Worm (Caenorhabditis elegans) whole organism, L4 larva: ENCODE results near the gene vars-1.

Source experiments
- F10B5.3 ChIP-seq: sonication (generic microtip); optimal IDR thresholded peaks from 2 replicates; lab custom pipeline; 2016; ENCODE audit warnings: mild to moderate bottlenecking, missing genetic modification characterization, missing compliant biosample characterization
- F44E2.7 ChIP-seq: fragments of 200-800 bp; sonication (Bioruptor generic); IDR thresholded peaks from 2 replicates; pipeline ENCODE4 v2.1.2; 2022; ENCODE audit warnings: missing genetic modification characterization, missing compliant biosample characterization
- F49E8.2 ChIP-seq: sonication (generic microtip); optimal IDR thresholded peaks from 2 replicates; lab custom pipeline; 2016; ENCODE audit warnings: missing compliant biosample characterization, mild to moderate bottlenecking, missing genetic modification characterization, borderline replicate concordance
- R02D3.7 ChIP-seq: fragments of 150-350 bp; sonication (generic microtip); optimal IDR thresholded peaks from 3 replicates; lab custom pipeline; 2014; ENCODE audit warnings: missing biosample characterization, missing genetic modification characterization
- Y48G9A.11 ChIP-seq: fragments of 200-800 bp; sonication (Bioruptor generic); IDR thresholded peaks from 2 replicates; pipeline ENCODE4 v1.3.6; 2022; ENCODE audit warnings: missing genetic modification reagents, missing genetic modification characterization, missing compliant biosample characterization
- Y5F2A.4 ChIP-seq: fragments of 200-800 bp; sonication (Bioruptor generic); optimal IDR thresholded peaks from 2 replicates; lab custom pipeline; 2018; ENCODE audit warnings: mild to moderate bottlenecking, missing genetic modification characterization, missing compliant biosample characterization
- Y75B8A.6 ChIP-seq: fragments of 200-800 bp; sonication (Bioruptor generic); IDR thresholded peaks from 2 replicates; pipeline ENCODE4 v1.3.6; 2022; ENCODE audit warnings: missing genetic modification reagents, missing genetic modification characterization, missing compliant biosample characterization
- ZK337.2 ChIP-seq: fragments of 200-800 bp; sonication (Bioruptor generic); IDR thresholded peaks from 2 replicates; pipeline ENCODE4 v1.3.6; 2022; ENCODE audit warnings: missing genetic modification reagents, missing genetic modification characterization, missing compliant biosample characterization
- ZK546.5 ChIP-seq, 2 experiments: sonication (generic microtip); optimal IDR thresholded peaks; 2 replicates each; lab custom pipeline; 2017; ENCODE audit warnings: missing biosample characterization in 2 of 2, missing genetic modification characterization in 2 of 2
- aha-1 ChIP-seq: fragments of 150-350 bp; peaks from one replicate; lab custom pipeline; 2014; ENCODE audit warnings: missing biosample characterization, missing genetic modification characterization
- ama-1 ChIP-seq: fragments of 150-350 bp; optimal IDR thresholded peaks from 2 replicates; lab custom pipeline; 2014; ENCODE audit warnings: inconsistent platforms, mixed read lengths
- ceh-20 ChIP-seq: fragments of 200-800 bp; sonication (Bioruptor generic); IDR thresholded peaks from 2 replicates; pipeline ENCODE4 v1.3.6; 2022; ENCODE audit warnings: missing genetic modification reagents, missing genetic modification characterization, missing compliant biosample characterization
- ceh-44 ChIP-seq: fragments of 200-800 bp; sonication (Bioruptor generic); IDR thresholded peaks from 2 replicates; pipeline ENCODE4 v1.3.6; 2022; ENCODE audit warnings: missing genetic modification reagents, missing genetic modification characterization, missing compliant biosample characterization
- ceh-82 ChIP-seq: sonication (generic microtip); optimal IDR thresholded peaks from 2 replicates; lab custom pipeline; 2017; ENCODE audit warnings: missing biosample characterization, missing genetic modification characterization
- cey-2 ChIP-seq: sonication (generic microtip); optimal IDR thresholded peaks from 3 replicates; lab custom pipeline; 2017; ENCODE audit warnings: missing genetic modification characterization, mild to moderate bottlenecking, missing compliant biosample characterization, antibody characterized with exemption, borderline replicate concordance; ENCODE audit not compliant: insufficient read depth
- daf-16 ChIP-seq, 3 experiments: sonication (generic microtip); optimal IDR thresholded peaks; 2 replicates each; lab custom pipeline; 2016 to 2017; ENCODE audit warnings: missing genetic modification characterization in 3 of 3, missing genetic modification reagents in 3 of 3, mild to moderate bottlenecking in 2 of 3, missing compliant biosample characterization in 2 of 3, missing biosample characterization in 1 of 3, moderate library complexity in 1 of 3
- daf-8 ChIP-seq: fragments of 200-800 bp; sonication (Bioruptor generic); IDR thresholded peaks from 2 replicates; pipeline ENCODE4 v1.3.6; 2022; ENCODE audit warnings: missing genetic modification characterization, missing compliant biosample characterization
- dmd-6 ChIP-seq: fragments of 200-800 bp; sonication (Bioruptor generic); IDR thresholded peaks from 2 replicates; pipeline ENCODE4 v1.3.6; 2022; ENCODE audit warnings: missing genetic modification reagents, missing genetic modification characterization, missing compliant biosample characterization
- dmd-8 ChIP-seq: fragments of 200-800 bp; sonication (Bioruptor generic); IDR thresholded peaks from 2 replicates; pipeline ENCODE4 v1.3.6; 2022; ENCODE audit warnings: missing genetic modification characterization, missing compliant biosample characterization
- dve-1 ChIP-seq: sonication (generic microtip); optimal IDR thresholded peaks from 2 replicates; lab custom pipeline; 2017; ENCODE audit warnings: antibody characterized with exemption, mild to moderate bottlenecking, missing genetic modification characterization, missing compliant biosample characterization; ENCODE audit not compliant: insufficient read depth
- egl-27 ChIP-seq: sonication (generic microtip); optimal IDR thresholded peaks from 3 replicates; lab custom pipeline; 2017; ENCODE audit warnings: missing biosample characterization, missing genetic modification reagents, missing genetic modification characterization
- fkh-10 ChIP-seq: fragments of 150-350 bp; optimal IDR thresholded peaks from 2 replicates; lab custom pipeline; 2014; ENCODE audit warnings: missing biosample characterization, missing genetic modification reagents, missing genetic modification characterization
- fos-1 ChIP-seq: fragments of 150-350 bp; optimal IDR thresholded peaks from 2 replicates; lab custom pipeline; 2014; ENCODE audit warnings: missing biosample characterization, missing genetic modification characterization
- hlh-11 ChIP-seq: fragments of 200-800 bp; sonication (Bioruptor generic); optimal IDR thresholded peaks from 2 replicates; lab custom pipeline; 2018; ENCODE audit warnings: mild to moderate bottlenecking, missing genetic modification characterization, missing compliant biosample characterization
- lim-7 ChIP-seq: fragments of 200-800 bp; sonication (Bioruptor generic); IDR thresholded peaks from 2 replicates; pipeline ENCODE4 v1.3.6; 2022; ENCODE audit warnings: missing genetic modification characterization, missing compliant biosample characterization
- lin-1 ChIP-seq: fragments of 200-800 bp; sonication (Bioruptor generic); IDR thresholded peaks from 2 replicates; pipeline ENCODE4 v1.3.6; 2022; ENCODE audit warnings: missing genetic modification reagents, missing genetic modification characterization, missing compliant biosample characterization
- lin-13 ChIP-seq: fragments of 150-350 bp; optimal IDR thresholded peaks from 2 replicates; lab custom pipeline; 2014; ENCODE audit warnings: missing biosample characterization, missing genetic modification reagents, missing genetic modification characterization
- lin-15B ChIP-seq: fragments of 150-350 bp; sonication (generic microtip); optimal IDR thresholded peaks from 3 replicates; lab custom pipeline; 2014; ENCODE audit warnings: missing biosample characterization, missing genetic modification characterization
- madf-9 ChIP-seq: fragments of 200-800 bp; sonication (Bioruptor generic); conservative IDR thresholded peaks from 2 replicates; pipeline ENCODE4 v1.3.6; 2022; ENCODE audit warnings: missing genetic modification reagents, missing genetic modification characterization, missing compliant biosample characterization
- mep-1 ChIP-seq: fragments of 150-350 bp; sonication (generic microtip); optimal IDR thresholded peaks from 3 replicates; lab custom pipeline; 2014; ENCODE audit warnings: missing biosample characterization, missing genetic modification characterization
- mes-2 ChIP-seq: sonication (generic microtip); optimal IDR thresholded peaks from 2 replicates; lab custom pipeline; 2016; ENCODE audit warnings: missing genotype, mild to moderate bottlenecking, missing genetic modification characterization, missing compliant biosample characterization; ENCODE audit not compliant: poor library complexity, severe bottlenecking
- nhr-10 ChIP-seq: fragments of 150-350 bp; optimal IDR thresholded peaks from 2 replicates; lab custom pipeline; 2014; ENCODE audit warnings: missing biosample characterization, missing genetic modification characterization
- nhr-102 ChIP-seq: sonication (generic microtip); optimal IDR thresholded peaks from 2 replicates; lab custom pipeline; 2016; ENCODE audit warnings: mild to moderate bottlenecking, missing genetic modification characterization, moderate library complexity, missing compliant biosample characterization
- nhr-11 ChIP-seq: fragments of 150-350 bp; optimal IDR thresholded peaks from 2 replicates; lab custom pipeline; 2014; ENCODE audit warnings: missing biosample characterization, missing genetic modification characterization
- nhr-237 ChIP-seq: sonication (generic microtip); optimal IDR thresholded peaks from 2 replicates; lab custom pipeline; 2017; ENCODE audit warnings: missing biosample characterization, missing genetic modification characterization
- nhr-25 ChIP-seq: sonication (generic microtip); optimal IDR thresholded peaks from 2 replicates; lab custom pipeline; 2017; ENCODE audit warnings: missing genetic modification characterization, mild to moderate bottlenecking, missing compliant biosample characterization, antibody characterized with exemption, moderate library complexity, borderline replicate concordance; ENCODE audit not compliant: insufficient read depth
- nhr-28 ChIP-seq: fragments of 150-350 bp; optimal IDR thresholded peaks from 2 replicates; lab custom pipeline; 2014; ENCODE audit warnings: missing biosample characterization, missing genetic modification characterization
- nhr-6 ChIP-seq: fragments of 150-350 bp; optimal IDR thresholded peaks from 2 replicates; lab custom pipeline; 2014; ENCODE audit warnings: missing biosample characterization, missing genetic modification characterization
- pha-4 ChIP-seq, 2 experiments: fragments of 150-350 bp in 1 of 2; fragments of 200-800 bp in 1 of 2; sonication (Bioruptor generic) in 1 of 2; IDR thresholded peaks in 1 of 2; optimal IDR thresholded peaks in 1 of 2; 2 replicates each; pipeline versions ENCODE4 v1.3.6 to Lab custom; 2014 to 2022; ENCODE audit warnings: missing genetic modification characterization in 2 of 2, missing genetic modification reagents in 2 of 2, missing biosample characterization in 1 of 2, missing compliant biosample characterization in 1 of 2
- php-3 ChIP-seq: fragments of 200-800 bp; sonication (Bioruptor generic); IDR thresholded peaks from 2 replicates; pipeline ENCODE4 v1.3.6; 2022; ENCODE audit warnings: missing genetic modification reagents, missing genetic modification characterization, missing compliant biosample characterization
- rbr-2 ChIP-seq: sonication (generic microtip); optimal IDR thresholded peaks from 2 replicates; lab custom pipeline; 2016; ENCODE audit warnings: missing genotype, missing genetic modification characterization, missing compliant biosample characterization
- saeg-2 ChIP-seq: fragments of 200-800 bp; sonication (Bioruptor generic); IDR thresholded peaks from 2 replicates; pipeline ENCODE4 v1.3.6; 2022; ENCODE audit warnings: missing genetic modification reagents, missing genetic modification characterization, missing compliant biosample characterization
- skn-1 ChIP-seq: fragments of 150-350 bp; optimal IDR thresholded peaks from 2 replicates; lab custom pipeline; 2014; ENCODE audit warnings: missing biosample characterization, missing genetic modification characterization
- spr-1 ChIP-seq: sonication (generic microtip); optimal IDR thresholded peaks from 2 replicates; lab custom pipeline; 2016; ENCODE audit warnings: mild to moderate bottlenecking, missing genetic modification characterization, missing compliant biosample characterization
- spr-3 ChIP-seq: fragments of 200-800 bp; sonication (Bioruptor generic); optimal IDR thresholded peaks from 2 replicates; lab custom pipeline; 2018; ENCODE audit warnings: mild to moderate bottlenecking, missing genetic modification characterization, missing compliant biosample characterization
- unc-130 ChIP-seq: sonication (generic microtip); optimal IDR thresholded peaks from 2 replicates; lab custom pipeline; 2016; ENCODE audit warnings: missing genetic modification reagents, missing genetic modification characterization, missing compliant biosample characterization
- vab-7 ChIP-seq: fragments of 200-800 bp; sonication (Bioruptor generic); IDR thresholded peaks from 2 replicates; pipeline ENCODE4 v1.3.6; 2022; ENCODE audit warnings: missing genetic modification reagents, missing genetic modification characterization, missing compliant biosample characterization
- zfp-2 ChIP-seq: sonication (generic microtip); optimal IDR thresholded peaks from 2 replicates; lab custom pipeline; 2016; ENCODE audit warnings: mild to moderate bottlenecking, missing genetic modification characterization, missing compliant biosample characterization
- zfp-3 ChIP-seq: fragments of 200-800 bp; sonication (Bioruptor generic); conservative IDR thresholded peaks from 2 replicates; pipeline ENCODE4 v1.3.6; 2022; ENCODE audit warnings: missing genetic modification reagents, missing genetic modification characterization, missing compliant biosample characterization

Gene vars-1

DNA sequence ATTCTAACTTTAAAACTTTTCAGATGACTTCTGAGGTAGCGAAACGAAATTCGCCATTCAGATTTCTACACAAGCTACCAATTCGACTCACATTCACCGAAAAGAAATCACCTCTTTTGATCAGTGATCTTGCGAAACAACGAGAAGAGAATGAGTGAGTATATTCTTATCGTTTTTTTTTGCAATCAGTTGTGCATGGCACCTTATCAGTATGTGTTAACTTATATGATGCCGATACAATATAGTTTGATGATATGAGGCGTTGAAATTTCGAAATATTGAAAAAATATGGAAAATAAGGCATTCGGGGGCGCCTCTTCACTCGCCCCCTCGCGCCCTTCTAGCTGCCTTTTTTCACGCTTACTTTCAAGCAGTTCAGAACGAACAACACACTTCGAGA, 13.3 kb upstream of the vars-1 start (continued):
- TF ChIP-seq saeg-2 (GFP tag; lab: Robert Waterston, UW): no peak
- TF ChIP-seq lin-1 (GFP tag; lab: Robert Waterston, UW): 0 out of 2 replicates have a peak, but pooled peaks have one; percentile 17
- TF ChIP-seq F49E8.2 (tag; lab: Kevin White, UChicago): no peak
- no peak for TF ChIP-seq mes-2 (tag; lab: Kevin White, UChicago)
- TF ChIP-seq ZK337.2 (GFP tag; lab: Robert Waterston, UW): no peak
- no peak for TF ChIP-seq daf-16 (GFP tag; optimal IDR thresholded peaks at IDR 0.05; lab: Kevin White, UChicago)
- peak; percentile 39 for TF ChIP-seq daf-16 (tag; optimal IDR thresholded peaks at IDR 0.05; lab: Kevin White, UChicago)
- no peak for TF ChIP-seq lim-7 (GFP tag; lab: Robert Waterston, UW)
- TF ChIP-seq Y75B8A.6: no peak
- no peak for TF ChIP-seq F10B5.3 (tag; lab: Kevin White, UChicago)
- TF ChIP-seq Y5F2A.4: no peak
- TF ChIP-seq nhr-102 (tag; lab: Kevin White, UChicago): no peak
- no peak for TF ChIP-seq fos-1 (tag; lab: Kevin White, UChicago)
- no peak for TF ChIP-seq rbr-2 (tag; lab: Kevin White, UChicago)
- peak; percentile 61 for TF ChIP-seq php-3

DNA sequence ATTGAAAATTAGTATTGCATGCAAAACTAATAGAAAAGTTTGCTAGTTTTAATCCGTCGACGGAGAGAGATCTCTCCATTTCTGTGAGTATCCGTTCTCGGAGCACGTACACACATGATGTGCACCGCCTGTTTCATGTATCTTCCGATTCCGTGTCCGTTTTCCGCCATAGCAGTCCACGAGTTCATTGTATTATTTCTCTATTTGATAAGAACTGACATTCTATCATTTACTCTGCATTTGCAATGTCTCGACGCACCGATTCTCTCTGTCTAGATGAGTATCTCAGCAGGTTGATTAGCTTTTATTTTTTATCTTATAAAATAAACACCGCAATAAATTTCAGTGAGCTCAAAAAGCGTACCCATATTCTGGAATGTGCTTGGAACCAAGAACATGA, 12.3 kb upstream of the vars-1 start:
- TF ChIP-seq unc-130 (GFP tag; lab: Kevin White, UChicago) (no peak), spr-3 (GFP tag; lab: Kevin White, UChicago) (no peak), ceh-20 (GFP tag; lab: Robert Waterston, UW) (no peak), fkh-10 (no peak), nhr-28 (tag; lab: Kevin White, UChicago) (peak; percentile 40), daf-8 (GFP tag; lab: Robert Waterston, UW) (no peak), dve-1 (peak; percentile 36), ZK337.2 (GFP tag; lab: Robert Waterston, UW) (no peak), spr-1 (tag; lab: Kevin White, UChicago) (no peak), lin-13 (GFP tag; lab: Kevin White, UChicago) (no peak), nhr-6 (tag; lab: Kevin White, UChicago) (no peak), lin-15B (tag; lab: Kevin White, UChicago) (no peak), zfp-3 (GFP tag; lab: Robert Waterston, UW) (no peak), ceh-44 (GFP tag; lab: Robert Waterston, UW) (no peak), mep-1 (tag; lab: Kevin White, UChicago) (no peak), zfp-2 (tag; lab: Kevin White, UChicago) (no peak), nhr-11 (tag; lab: Kevin White, UChicago) (no peak), nhr-237 (tag; lab: Kevin White, UChicago) (no peak), mes-2 (tag; lab: Kevin White, UChicago) (peak; percentile 16), ama-1 (lab: Kevin White, UChicago) (no peak), dmd-8 (GFP tag; lab: Robert Waterston, UW) (no peak), hlh-11 (tag; lab: Kevin White, UChicago) (peak; percentile 17), F44E2.7 (GFP tag; lab: Robert Waterston, UW) (no peak), madf-9 (GFP tag; lab: Robert Waterston, UW) (no peak), dmd-6 (GFP tag; lab: Robert Waterston, UW) (peak; percentile 54), skn-1 (tag; lab: Kevin White, UChicago) (no peak), ceh-82 (no peak), nhr-10 (tag; lab: Kevin White, UChicago) (no peak), ZK546.5 (tag; optimal IDR thresholded peaks at IDR 0.05; lab: Kevin White, UChicago) (no peak), pha-4 (GFP tag; IDR thresholded peaks at IDR 0.05; lab: Robert Waterston, UW) (no peak), pha-4 (tag; optimal IDR thresholded peaks at IDR 0.05; lab: Kevin White, UChicago) (no peak), cey-2 (tag; lab: Kevin White, UChicago) (no peak), Y5F2A.4 (no peak), nhr-25 (tag; lab: Kevin White, UChicago) (no peak), R02D3.7 (no peak), egl-27 (tag; lab: Kevin White, UChicago) (no peak), aha-1 (tag; lab: Kevin White, UChicago) (no peak), Y48G9A.11 (GFP tag; lab: Robert Waterston, UW) (no peak), vab-7 (GFP tag; lab: Robert Waterston, UW) (no peak)
